Worm (Caenorhabditis elegans): ENCODE data around the gene ttr-22.
A peak's percentile ranks its signal among the peaks of the same experiment; 100 is the strongest.

ttr-22 gene

ce11 chrV:12245777-12246452 is 4.7 kb downstream of the ttr-22 start:
- no peak for TF ChIP-seq ztf-11 (tag; optimal IDR thresholded peaks at IDR 0.05)
- peak; percentile 19 for TF ChIP-seq lin-15B (tag; optimal IDR thresholded peaks at IDR 0.05)
- TF ChIP-seq skn-1 (tag; optimal IDR thresholded peaks at IDR 0.05) = no peak
- TF ChIP-seq nhr-12 (tag; optimal IDR thresholded peaks at IDR 0.05) = no peak
- TF ChIP-seq nhr-67 (tag; optimal IDR thresholded peaks at IDR 0.05) = no peak
- TF ChIP-seq aly-2 (tag; optimal IDR thresholded peaks at IDR 0.05) = no peak
- no peak for TF ChIP-seq eor-1 (tag; optimal IDR thresholded peaks at IDR 0.05)
- TF ChIP-seq ceh-9 (tag; optimal IDR thresholded peaks at IDR 0.05) = no peak
- no peak for TF ChIP-seq egl-5 (tag; optimal IDR thresholded peaks at IDR 0.05)
- no peak for TF ChIP-seq ztf-4 (tag; optimal IDR thresholded peaks at IDR 0.05)
- no peak for TF ChIP-seq lin-39 (tag; optimal IDR thresholded peaks at IDR 0.05)
- no peak for TF ChIP-seq unc-62 (GFP tag; optimal IDR thresholded peaks at IDR 0.05)
- no peak for TF ChIP-seq daf-12 (tag; optimal IDR thresholded peaks at IDR 0.05)
- TF ChIP-seq jun-1 (tag; optimal IDR thresholded peaks at IDR 0.05) = no peak
- TF ChIP-seq pha-4 (tag; optimal IDR thresholded peaks at IDR 0.05) = peak; percentile 23
- no peak for TF ChIP-seq mml-1 (tag; optimal IDR thresholded peaks at IDR 0.05)
- TF ChIP-seq nhr-237 (tag; optimal IDR thresholded peaks at IDR 0.05) = no peak
- no peak for TF ChIP-seq nhr-23 (tag; optimal IDR thresholded peaks at IDR 0.05)
- TF ChIP-seq sea-2 (GFP tag; optimal IDR thresholded peaks at IDR 0.05) = no peak
- TF ChIP-seq ZK546.5 (tag; optimal IDR thresholded peaks at IDR 0.05) = no peak
- TF ChIP-seq elt-2 (tag; optimal IDR thresholded peaks at IDR 0.05) = peak; percentile 63
- no peak for TF ChIP-seq tbx-2 (tag; optimal IDR thresholded peaks at IDR 0.05)

- no peak for TF ChIP-seq mml-1 (tag; optimal IDR thresholded peaks at IDR 0.05)
- no peak for TF ChIP-seq ceh-28 (tag; optimal IDR thresholded peaks at IDR 0.05)
- TF ChIP-seq daf-12 (tag; optimal IDR thresholded peaks at IDR 0.05) = no peak
- TF ChIP-seq nhr-28 (tag; optimal IDR thresholded peaks at IDR 0.05) = no peak
- TF ChIP-seq nhr-23 (tag; optimal IDR thresholded peaks at IDR 0.05) = no peak
- TF ChIP-seq skn-1 (tag; optimal IDR thresholded peaks at IDR 0.05) = no peak
- TF ChIP-seq nfya-1 (tag; optimal IDR thresholded peaks at IDR 0.05; ENCODE audit: insufficient read depth) = no peak
- no peak for TF ChIP-seq nhr-25 (tag; optimal IDR thresholded peaks at IDR 0.05)
- TF ChIP-seq nhr-67 (tag; optimal IDR thresholded peaks at IDR 0.05) = no peak
- TF ChIP-seq elt-2 (tag; optimal IDR thresholded peaks at IDR 0.05) = no peak
- no peak for TF ChIP-seq elt-3 (tag; optimal IDR thresholded peaks at IDR 0.05)
- no peak for TF ChIP-seq snpc-4 (tag; optimal IDR thresholded peaks at IDR 0.05)
- TF ChIP-seq eor-1 (tag; optimal IDR thresholded peaks at IDR 0.05) = no peak
- no peak for TF ChIP-seq elt-1 (tag; optimal IDR thresholded peaks at IDR 0.05)
- no peak for TF ChIP-seq ceh-9 (tag; optimal IDR thresholded peaks at IDR 0.05)
- TF ChIP-seq lsy-12 (tag; optimal IDR thresholded peaks at IDR 0.05) = no peak
- TF ChIP-seq nhr-77 (tag; optimal IDR thresholded peaks at IDR 0.05) = no peak
- TF ChIP-seq fkh-2 (tag; optimal IDR thresholded peaks at IDR 0.05) = no peak
These were observed 9.8 kb downstream of the ttr-22 start, which contains the start of gene T04H1.5 for ce11 chrV:12251041-12251440. Gene T04H1.5 (plus strand): TSS chrV:12251341.

- TF ChIP-seq lin-39 (tag; optimal IDR thresholded peaks at IDR 0.05) (no peak), egl-5 (tag; optimal IDR thresholded peaks at IDR 0.05) (no peak), nhr-77 (tag; optimal IDR thresholded peaks at IDR 0.05) (no peak), skn-1 (tag; optimal IDR thresholded peaks at IDR 0.05) (no peak), nhr-237 (tag; optimal IDR thresholded peaks at IDR 0.05) (no peak), pha-4 (tag; optimal IDR thresholded peaks at IDR 0.05) (no peak), zag-1 (tag; optimal IDR thresholded peaks at IDR 0.05) (no peak), nhr-11 (tag; optimal IDR thresholded peaks at IDR 0.05) (no peak), hmg-11 (tag; optimal IDR thresholded peaks at IDR 0.05) (no peak), ceh-9 (tag; optimal IDR thresholded peaks at IDR 0.05) (no peak), nhr-28 (tag; optimal IDR thresholded peaks at IDR 0.05) (no peak), mdl-1 (tag; optimal IDR thresholded peaks at IDR 0.05) (no peak), nhr-25 (tag; optimal IDR thresholded peaks at IDR 0.05) (no peak), fkh-2 (tag; optimal IDR thresholded peaks at IDR 0.05) (no peak), sea-2 (GFP tag; optimal IDR thresholded peaks at IDR 0.05) (no peak)
These were observed 11.0 kb downstream of the ttr-22 start, which contains the start of gene lrx-1 for ce11 chrV:12252272-12252671. Gene lrx-1 (plus strand): TSS chrV:12252572.

- no peak for TF ChIP-seq ceh-82 (tag; optimal IDR thresholded peaks at IDR 0.05)
- no peak for TF ChIP-seq skn-1 (tag; optimal IDR thresholded peaks at IDR 0.05)
- no peak for TF ChIP-seq snpc-4 (tag; optimal IDR thresholded peaks at IDR 0.05)
- TF ChIP-seq lin-15B (tag; optimal IDR thresholded peaks at IDR 0.05) = no peak
- no peak for TF ChIP-seq ztf-11 (tag; optimal IDR thresholded peaks at IDR 0.05)
- TF ChIP-seq nhr-23 (tag; optimal IDR thresholded peaks at IDR 0.05) = no peak
- TF ChIP-seq nhr-237 (tag; optimal IDR thresholded peaks at IDR 0.05) = no peak
- no peak for TF ChIP-seq nhr-77 (tag; optimal IDR thresholded peaks at IDR 0.05)
- TF ChIP-seq elt-1 (tag; optimal IDR thresholded peaks at IDR 0.05) = no peak
- TF ChIP-seq fkh-10 (GFP tag; optimal IDR thresholded peaks at IDR 0.05) = no peak
- no peak for TF ChIP-seq ceh-9 (tag; optimal IDR thresholded peaks at IDR 0.05)
- no peak for TF ChIP-seq lin-39 (tag; optimal IDR thresholded peaks at IDR 0.05)
- TF ChIP-seq hmg-11 (tag; optimal IDR thresholded peaks at IDR 0.05) = no peak
- TF ChIP-seq nhr-76 (tag; optimal IDR thresholded peaks at IDR 0.05) = no peak
- no peak for TF ChIP-seq nhr-67 (tag; optimal IDR thresholded peaks at IDR 0.05)
- no peak for TF ChIP-seq jun-1 (tag; optimal IDR thresholded peaks at IDR 0.05)
These were observed 14.1 kb downstream of the ttr-22 start, which contains the start of gene T04H1.12 for ce11 chrV:12255343-12255742. Gene T04H1.12 (plus strand): TSS chrV:12255643.

Data from whole organism, L3 larva.